Fruit fly (Drosophila melanogaster) whole organism, embryonic: ENCODE measurements around the gene WRNexo.

Source experiments
- Bteb2 ChIP-seq: fragments of 200-800 bp; sonication (Bioruptor generic); optimal IDR thresholded peaks from 2 replicates; lab custom pipeline; 2016; ENCODE audit warnings: missing biosample characterization, missing genetic modification characterization
- CG10543 ChIP-seq: fragments of 200-800 bp; sonication (Bioruptor generic); optimal IDR thresholded peaks from 3 replicates; lab custom pipeline; 2017; ENCODE audit warnings: missing biosample characterization, mild to moderate bottlenecking, missing genetic modification characterization, moderate library complexity
- CG10959 ChIP-seq: fragments of 200-800 bp; sonication (Bioruptor generic); IDR thresholded peaks from 2 replicates; pipeline ENCODE4 v1.3.6; 2022; ENCODE audit warnings: missing biosample characterization, missing genetic modification characterization
- CG12219 ChIP-seq: fragments of 200-800 bp; sonication (Bioruptor generic); optimal IDR thresholded peaks from 3 replicates; lab custom pipeline; 2018; ENCODE audit warnings: missing biosample characterization, mild to moderate bottlenecking, missing genetic modification characterization
- CG13424 ChIP-seq: fragments of 200-800 bp; sonication (Bioruptor generic); optimal IDR thresholded peaks from 2 replicates; lab custom pipeline; 2019; ENCODE audit warnings: missing biosample characterization, mild to moderate bottlenecking, missing genetic modification characterization, moderate library complexity
- CG14441 ChIP-seq: fragments of 200-800 bp; sonication (Bioruptor generic); IDR thresholded peaks from 2 replicates; pipeline ENCODE4 v1.3.6; 2022; ENCODE audit warnings: missing biosample characterization, missing genetic modification characterization
- CG14710 ChIP-seq: fragments of 200-800 bp; sonication (Bioruptor generic); optimal IDR thresholded peaks from 3 replicates; lab custom pipeline; 2019; ENCODE audit warnings: missing biosample characterization, mild to moderate bottlenecking, missing genetic modification characterization, moderate library complexity
- CG14860 ChIP-seq: fragments of 200-800 bp; sonication (Bioruptor generic); IDR thresholded peaks from 3 replicates; pipeline ENCODE4 v1.3.6; 2022; ENCODE audit warnings: missing biosample characterization, missing genetic modification characterization; ENCODE audit not compliant: partially characterized antibody
- CG15696 ChIP-seq: fragments of 200-800 bp; sonication (Bioruptor generic); optimal IDR thresholded peaks from 2 replicates; lab custom pipeline; 2019; ENCODE audit warnings: missing biosample characterization, mild to moderate bottlenecking, missing genetic modification characterization, moderate library complexity
- CG34376 ChIP-seq: fragments of 200-800 bp; sonication (Bioruptor generic); optimal IDR thresholded peaks from 2 replicates; lab custom pipeline; 2018; ENCODE audit warnings: missing biosample characterization, mild to moderate bottlenecking, missing genetic modification characterization
- CG3995 ChIP-seq: fragments of 200-800 bp; sonication (Bioruptor generic); optimal IDR thresholded peaks from 3 replicates; lab custom pipeline; 2016; ENCODE audit warnings: missing biosample characterization, missing genetic modification characterization
- CG7745 ChIP-seq: fragments of 200-800 bp; sonication (Bioruptor generic); optimal IDR thresholded peaks from 2 replicates; lab custom pipeline; 2018; ENCODE audit warnings: missing biosample characterization, mild to moderate bottlenecking, missing genetic modification characterization, moderate library complexity
- CG7839 ChIP-seq: fragments of 200-800 bp; sonication (Bioruptor generic); optimal IDR thresholded peaks from 3 replicates; lab custom pipeline; 2018; ENCODE audit warnings: missing biosample characterization, mild to moderate bottlenecking, missing genetic modification characterization, moderate library complexity
- CG8388 ChIP-seq: fragments of 200-800 bp; sonication (Bioruptor generic); optimal IDR thresholded peaks from 2 replicates; lab custom pipeline; 2019; ENCODE audit warnings: missing biosample characterization, mild to moderate bottlenecking, missing genetic modification characterization, moderate library complexity
- CG9437 ChIP-seq: fragments of 200-800 bp; sonication (Bioruptor generic); optimal IDR thresholded peaks from 2 replicates; lab custom pipeline; 2018; ENCODE audit warnings: missing biosample characterization, mild to moderate bottlenecking, missing genetic modification characterization
- CTCF ChIP-seq: fragments of 200-800 bp; sonication (Bioruptor generic); optimal IDR thresholded peaks from 2 replicates; lab custom pipeline; 2017; ENCODE audit warnings: missing biosample characterization, mild to moderate bottlenecking, missing genetic modification characterization, moderate library complexity
- Dbx ChIP-seq: fragments of 200-800 bp; sonication (Bioruptor generic); IDR thresholded peaks from 3 replicates; pipeline ENCODE4 v1.3.6; 2022; ENCODE audit warnings: missing biosample characterization, missing genetic modification characterization
- E2f1 ChIP-seq: fragments of 200-800 bp; sonication (Bioruptor generic); IDR thresholded peaks from 2 replicates; pipeline ENCODE4 v1.3.6; 2022; ENCODE audit warnings: missing biosample characterization, missing genetic modification characterization
- Ets65A ChIP-seq: fragments of 200-800 bp; sonication (Bioruptor generic); peaks from one replicate; lab custom pipeline; 2016; ENCODE audit warnings: missing biosample characterization, missing genetic modification characterization
- HLH4C ChIP-seq: fragments of 200-800 bp; sonication (Bioruptor generic); IDR thresholded peaks from 3 replicates; pipeline ENCODE4 v1.3.6; 2022; ENCODE audit warnings: missing biosample characterization, missing genetic modification characterization; ENCODE audit not compliant: partially characterized antibody
- Hand ChIP-seq: fragments of 200-800 bp; sonication (Bioruptor generic); optimal IDR thresholded peaks from 2 replicates; lab custom pipeline; 2017; ENCODE audit warnings: mild to moderate bottlenecking, missing biosample characterization, missing genetic modification reagents, missing genetic modification characterization
- Max ChIP-seq: fragments of 200-800 bp; sonication (Bioruptor generic); optimal IDR thresholded peaks from 2 replicates; lab custom pipeline; 2016; ENCODE audit warnings: missing biosample characterization, mild to moderate bottlenecking, missing genetic modification characterization
- Meics ChIP-seq: fragments of 200-800 bp; sonication (Bioruptor generic); optimal IDR thresholded peaks from 2 replicates; lab custom pipeline; 2017; ENCODE audit warnings: missing biosample characterization, mild to moderate bottlenecking, missing genetic modification characterization
- NC2α ChIP-seq: fragments of 200-800 bp; sonication (Bioruptor generic); optimal IDR thresholded peaks from 2 replicates; lab custom pipeline; 2016; ENCODE audit warnings: missing biosample characterization, missing genetic modification characterization
- NC2β ChIP-seq: fragments of 200-800 bp; sonication (Bioruptor generic); optimal IDR thresholded peaks from 2 replicates; lab custom pipeline; 2016; ENCODE audit warnings: missing biosample characterization, missing genetic modification characterization
- PHDP ChIP-seq: fragments of 200-800 bp; sonication (Bioruptor generic); optimal IDR thresholded peaks from 3 replicates; lab custom pipeline; 2018; ENCODE audit warnings: missing biosample characterization, mild to moderate bottlenecking, missing genetic modification characterization, moderate library complexity
- Scr ChIP-seq: fragments of 200-800 bp; sonication (Bioruptor generic); IDR thresholded peaks from 2 replicates; pipeline ENCODE4 v1.3.6; 2022; ENCODE audit warnings: missing biosample characterization, missing genetic modification characterization; ENCODE audit not compliant: partially characterized antibody
- Side ChIP-seq: fragments of 200-800 bp; sonication (Bioruptor generic); optimal IDR thresholded peaks from 2 replicates; lab custom pipeline; 2016; ENCODE audit warnings: missing biosample characterization, missing genetic modification characterization
- Sox100B ChIP-seq: fragments of 200-800 bp; sonication (Bioruptor generic); optimal IDR thresholded peaks from 3 replicates; lab custom pipeline; 2018; ENCODE audit warnings: missing biosample characterization, mild to moderate bottlenecking, missing genetic modification characterization
- aop ChIP-seq: fragments of 200-800 bp; sonication (Bioruptor generic); IDR thresholded peaks from 2 replicates; pipeline ENCODE4 v1.3.6; 2022; ENCODE audit warnings: missing biosample characterization, missing genetic modification characterization
- ap ChIP-seq: fragments of 200-800 bp; sonication (Bioruptor generic); IDR thresholded peaks from 2 replicates; pipeline ENCODE4 v1.3.6; 2022; ENCODE audit warnings: missing biosample characterization, missing genetic modification characterization
- ato ChIP-seq: fragments of 200-800 bp; sonication (Bioruptor generic); IDR thresholded peaks from 2 replicates; pipeline ENCODE4 v1.3.6; 2022; ENCODE audit warnings: missing biosample characterization, missing genetic modification characterization; ENCODE audit not compliant: partially characterized antibody
- az2 ChIP-seq: fragments of 200-800 bp; sonication (Bioruptor generic); optimal IDR thresholded peaks from 3 replicates; lab custom pipeline; 2016; ENCODE audit warnings: missing biosample characterization, missing genetic modification characterization
- bigmax ChIP-seq: fragments of 200-800 bp; sonication (Bioruptor generic); optimal IDR thresholded peaks from 2 replicates; lab custom pipeline; 2018; ENCODE audit warnings: missing biosample characterization, mild to moderate bottlenecking, missing genetic modification characterization
- chn ChIP-seq: fragments of 200-800 bp; sonication (Bioruptor generic); optimal IDR thresholded peaks from 2 replicates; lab custom pipeline; 2016; ENCODE audit warnings: missing biosample characterization, missing genetic modification characterization
- corto ChIP-seq: fragments of 200-800 bp; sonication (Bioruptor generic); optimal IDR thresholded peaks from 2 replicates; lab custom pipeline; 2016; ENCODE audit warnings: missing biosample characterization, mild to moderate bottlenecking, missing genetic modification characterization, moderate library complexity
- disco-r ChIP-seq: fragments of 200-800 bp; sonication (Bioruptor generic); optimal IDR thresholded peaks from 2 replicates; lab custom pipeline; 2016; ENCODE audit warnings: missing biosample characterization, missing genetic modification characterization
- dpn ChIP-seq, 2 experiments: fragments of 200-800 bp; sonication (Bioruptor generic); optimal IDR thresholded peaks; 3 replicates each; lab custom pipeline; 2016; ENCODE audit warnings: missing biosample characterization in 2 of 2, missing genetic modification characterization in 2 of 2
- grn ChIP-seq: fragments of 200-800 bp; sonication (Bioruptor generic); optimal IDR thresholded peaks from 3 replicates; lab custom pipeline; 2017; ENCODE audit warnings: missing biosample characterization, missing genetic modification characterization
- ham ChIP-seq: fragments of 200-800 bp; sonication (Bioruptor generic); IDR thresholded peaks from 2 replicates; pipeline ENCODE4 v1.3.6; 2022; ENCODE audit warnings: missing biosample characterization, missing genetic modification characterization
- hkb ChIP-seq, 2 experiments: fragments of 200-800 bp in 1 of 2; fragments of >200 bp in 1 of 2; sonication (Bioruptor generic) in 1 of 2; IDR thresholded peaks in 1 of 2; optimal IDR thresholded peaks in 1 of 2; 2 replicates each; pipeline versions ENCODE4 v1.3.6 to Lab custom; 2017 to 2022; ENCODE audit warnings: missing biosample characterization in 1 of 2, missing genetic modification characterization in 1 of 2
- kay ChIP-seq: fragments of 200-800 bp; sonication (Bioruptor generic); optimal IDR thresholded peaks from 2 replicates; lab custom pipeline; 2016; ENCODE audit warnings: missing biosample characterization, missing genetic modification characterization
- ken ChIP-seq: fragments of 200-800 bp; sonication (Bioruptor generic); IDR thresholded peaks from 3 replicates; pipeline ENCODE4 v1.3.6; 2022; ENCODE audit warnings: missing biosample characterization, missing genetic modification characterization
- knrl ChIP-seq: fragments of 200-800 bp; sonication (Bioruptor generic); IDR thresholded peaks from 3 replicates; pipeline ENCODE4 v1.3.6; 2022; ENCODE audit warnings: missing biosample characterization, missing genetic modification characterization; ENCODE audit not compliant: partially characterized antibody
- pita ChIP-seq: fragments of 200-800 bp; sonication (Bioruptor generic); optimal IDR thresholded peaks from 2 replicates; lab custom pipeline; 2017; ENCODE audit warnings: missing biosample characterization, mild to moderate bottlenecking, missing genetic modification characterization
- slbo ChIP-seq: fragments of 200-800 bp; sonication (Bioruptor generic); IDR thresholded peaks from 2 replicates; pipeline ENCODE4 v1.3.6; 2022; ENCODE audit warnings: missing biosample characterization, missing genetic modification characterization
- tll ChIP-seq, 2 experiments: fragments of 200-800 bp in 1 of 2; fragments of >200 bp in 1 of 2; sonication (Bioruptor generic) in 1 of 2; optimal IDR thresholded peaks; 2 replicates each; lab custom pipeline; 2017 to 2019; ENCODE audit warnings: missing biosample characterization in 2 of 2, missing genetic modification characterization in 2 of 2, mild to moderate bottlenecking in 1 of 2, moderate library complexity in 1 of 2
- vfl ChIP-seq: fragments of 200-800 bp; sonication (Bioruptor generic); optimal IDR thresholded peaks from 2 replicates; lab custom pipeline; 2016; ENCODE audit warnings: missing biosample characterization, missing genetic modification characterization

The WRNexo gene

dm6 chr3R:18398954-18399697 lies 33.2 kb upstream of the WRNexo start, which contains the start of gene Vha100-2:
TSS of gene Vha100-2 (minus strand) at chr3R:18399169.
- TF ChIP-seq CG7839 (tag; lab: Kevin White, UChicago) (peak; percentile 1), ap (GFP tag; lab: Robert Waterston, UW) (0 out of 2 replicates have a peak, but pooled peaks have one; percentile 33), CG14860 (GFP tag; lab: Robert Waterston, UW) (peak; percentile 41; the same call in 1 of the 3 replicates), dpn (GFP tag; optimal IDR thresholded peaks at IDR 0.05; lab: Kevin White, UChicago) (peak; percentile 3 to 18), az2 (no peak), CG14441 (GFP tag; lab: Robert Waterston, UW) (peak; percentile 65), ato (GFP tag; lab: Robert Waterston, UW) (0 out of 2 replicates have a peak, but pooled peaks have one; percentile 16), aop (0 out of 2 replicates have a peak, but pooled peaks have one; percentile 12), CG13424 (tag; lab: Kevin White, UChicago) (peak; percentile 35), Ets65A (GFP tag; lab: Kevin White, UChicago) (no peak), Meics (peak; percentile 41), CG12219 (GFP tag; lab: Kevin White, UChicago) (peak; percentile 1), CG7745 (no peak), CG14710 (tag; lab: Kevin White, UChicago) (peak; percentile 54), tll (GFP tag; optimal IDR thresholded peaks at IDR 0.05; lab: Kevin White, UChicago) (peak in 1 of 2 experiments; percentile 4), CG8388 (GFP tag; lab: Kevin White, UChicago) (no peak), E2f1 (GFP tag; lab: Robert Waterston, UW) (peak; percentile 50; the same call in 1 of the 2 replicates), Scr (peak; percentile 20; the same call in 1 of the 2 replicates), NC2β (no peak), PHDP (peak; percentile 33), kay (peak; percentile 37), knrl (peak; percentile 37; the same call in 1 of the 3 replicates), CG10543 (peak; percentile 86), pita (no peak), Sox100B (GFP tag; lab: Kevin White, UChicago) (peak; percentile 39), CG3995 (GFP tag; lab: Kevin White, UChicago) (peak; percentile 90), grn (GFP tag; lab: Kevin White, UChicago) (peak; percentile 91), Bteb2 (GFP tag; lab: Kevin White, UChicago) (peak; percentile 23), Dbx (GFP tag; lab: Robert Waterston, UW) (peak; percentile 51; the same call in 1 of the 3 replicates), ham (GFP tag; lab: Robert Waterston, UW) (no peak), disco-r (GFP tag; lab: Kevin White, UChicago) (peak; percentile 48), CG34376 (GFP tag; lab: Kevin White, UChicago) (peak; percentile 67), bigmax (GFP tag; lab: Kevin White, UChicago) (peak; percentile 3), Max (GFP tag; lab: Kevin White, UChicago) (peak; percentile 57), CTCF (GFP tag; lab: Kevin White, UChicago) (peak; percentile 39), slbo (GFP tag; lab: Robert Waterston, UW) (peak; percentile 70), HLH4C (no peak), vfl (GFP tag; lab: Kevin White, UChicago) (peak; percentile 17), CG9437 (peak; percentile 14), chn (peak; percentile 24), CG10959 (GFP tag; lab: Robert Waterston, UW) (no peak), Side (peak; percentile 13), hkb (optimal IDR thresholded peaks at IDR 0.05; lab: Kevin White, UChicago) (no peak), hkb (GFP tag; IDR thresholded peaks at IDR 0.05; lab: Robert Waterston, UW) (peak; percentile 53), ken (GFP tag; lab: Robert Waterston, UW) (peak; percentile 48; the same call in 2 of the 3 replicates), CG15696 (no peak), corto (peak; percentile 14), Hand (GFP tag; lab: Kevin White, UChicago) (peak; percentile 35), NC2α (no peak)
